Fruit fly (Drosophila melanogaster): Measurements from ENCODE around the gene U2af38.

The U2af38 gene

DNA sequence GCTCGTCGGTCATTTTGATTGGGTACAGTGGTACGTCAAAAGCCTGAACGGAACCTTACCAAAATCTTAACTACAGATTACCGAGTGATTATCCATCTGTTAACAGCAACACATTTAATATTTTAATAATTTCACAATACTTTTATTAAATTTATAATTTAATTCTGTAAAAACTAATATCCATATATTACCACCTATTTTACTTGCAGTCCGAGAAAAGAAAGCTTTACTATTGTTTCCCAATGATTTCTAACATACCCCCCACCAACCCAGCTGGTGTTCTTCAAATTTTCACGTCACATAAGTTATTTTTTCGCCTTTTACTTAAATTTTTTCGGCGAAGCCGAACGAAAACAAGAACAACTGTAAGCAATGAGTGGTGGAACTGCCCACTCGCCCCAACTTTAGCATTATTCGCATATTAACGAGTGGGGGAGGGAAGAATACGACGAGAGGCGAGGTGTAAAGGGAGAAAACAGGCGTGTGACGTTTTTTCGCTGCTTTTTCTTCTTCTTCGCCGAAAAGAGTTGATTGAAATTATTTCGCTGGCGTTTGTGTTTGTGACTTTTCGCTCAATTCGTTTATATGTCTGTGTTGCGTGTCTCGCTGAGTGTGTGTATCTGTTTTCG is 46.5 kb downstream of the U2af38 start (continued):
- peak; percentile 7 for TF ChIP-seq CG1602 (GFP tag; optimal IDR thresholded peaks at IDR 0.05)
- TF ChIP-seq CG11093 (GFP tag; IDR thresholded peaks at IDR 0.05): 0 out of 3 replicates have a peak, but pooled peaks have one; percentile 40
- TF ChIP-seq danr (GFP tag; IDR thresholded peaks at IDR 0.05): no peak
- no peak for TF ChIP-seq CG30431 (GFP tag; optimal IDR thresholded peaks at IDR 0.05)
- no peak for TF ChIP-seq ssp (GFP tag; IDR thresholded peaks at IDR 0.05)
- TF ChIP-seq CG18619 (GFP tag; optimal IDR thresholded peaks at IDR 0.05): peak; percentile 73
- no peak for TF ChIP-seq CG10321 (GFP tag; IDR thresholded peaks at IDR 0.05)
- TF ChIP-seq Eip74EF (GFP tag; optimal IDR thresholded peaks at IDR 0.05): peak in 1 of 2 experiments; percentile 10
- TF ChIP-seq NK7.1 (GFP tag; optimal IDR thresholded peaks at IDR 0.05): no peak
- no peak for TF ChIP-seq yki (optimal IDR thresholded peaks at IDR 0.05)
- no peak; the same call in 1 of the 2 replicates for TF ChIP-seq NFAT (GFP tag; IDR thresholded peaks at IDR 0.05)
- TF ChIP-seq CG1233 (GFP tag; optimal IDR thresholded peaks at IDR 0.05): peak; percentile 41
- TF ChIP-seq CG4707 (GFP tag; optimal IDR thresholded peaks at IDR 0.05): no peak
- TF ChIP-seq Trl (optimal IDR thresholded peaks at IDR 0.05): peak in 1 of 2 experiments; percentile 45
- TF ChIP-seq Trl (GFP tag; optimal IDR thresholded peaks at IDR 0.05): no peak
- TF ChIP-seq CG7928 (GFP tag; optimal IDR thresholded peaks at IDR 0.05): peak; percentile 53
- peak; percentile 40 to 58 for TF ChIP-seq Hr51 (GFP tag; optimal IDR thresholded peaks at IDR 0.05)
- TF ChIP-seq CG13296 (GFP tag; optimal IDR thresholded peaks at IDR 0.05): peak; percentile 58
- no peak for TF ChIP-seq Poxn (GFP tag; IDR thresholded peaks at IDR 0.05)
- TF ChIP-seq CG12155 (GFP tag; optimal IDR thresholded peaks at IDR 0.05): peak; percentile 99
- TF ChIP-seq NC2β (GFP tag; optimal IDR thresholded peaks at IDR 0.05): no peak
- TF ChIP-seq CG31224 (GFP tag; IDR thresholded peaks at IDR 0.05): 0 out of 2 replicates have a peak, but pooled peaks have one; percentile 10
- TF ChIP-seq wor (GFP tag; IDR thresholded peaks at IDR 0.05): no peak
- peak; percentile 57; the same call in 1 of the 3 replicates for TF ChIP-seq CG11695 (GFP tag; IDR thresholded peaks at IDR 0.05)
- TF ChIP-seq Camta (GFP tag; optimal IDR thresholded peaks at IDR 0.05): no peak
- TF ChIP-seq cad (GFP tag; optimal IDR thresholded peaks at IDR 0.05): no peak
- no peak for TF ChIP-seq nerfin-2 (GFP tag; IDR thresholded peaks at IDR 0.05; ENCODE audit: partially characterized antibody)

DNA sequence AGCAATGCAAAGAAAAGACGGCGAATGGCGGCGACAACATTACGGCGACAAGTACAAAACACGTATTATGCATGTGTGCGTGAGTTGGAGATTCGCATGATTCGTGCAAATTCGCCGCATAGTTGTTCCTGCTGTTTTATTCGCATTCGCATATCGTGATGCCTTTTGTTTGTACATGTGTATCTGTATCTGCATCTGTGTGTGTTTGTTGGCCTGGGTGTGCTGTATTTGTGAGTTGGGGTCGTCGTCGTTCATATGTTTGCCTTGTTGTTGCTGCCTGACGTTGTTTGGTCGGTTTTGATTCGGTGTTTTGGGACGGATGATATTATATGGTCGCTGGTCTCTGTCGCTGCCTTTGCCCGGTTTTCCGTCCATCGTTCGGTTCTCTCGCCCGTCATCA is 47.0 kb downstream of the U2af38 start:
- no peak for TF ChIP-seq CG34422 (GFP tag; IDR thresholded peaks at IDR 0.05)
- no peak for TF ChIP-seq eyg (GFP tag; optimal IDR thresholded peaks at IDR 0.05)
- no peak for TF ChIP-seq CG3065 (GFP tag; optimal IDR thresholded peaks at IDR 0.05)
- TF ChIP-seq jigr1 (GFP tag; IDR thresholded peaks at IDR 0.05): no peak
- TF ChIP-seq CG2129 (GFP tag; IDR thresholded peaks at IDR 0.05; ENCODE audit: partially characterized antibody): 0 out of 2 replicates have a peak, but pooled peaks have one; percentile 19
- no peak for TF ChIP-seq CG10654 (GFP tag; optimal IDR thresholded peaks at IDR 0.05)
- TF ChIP-seq wek (GFP tag; optimal IDR thresholded peaks at IDR 0.05): no peak
- peak; percentile 16; the same call in 1 of the 2 replicates for TF ChIP-seq hbn (GFP tag; IDR thresholded peaks at IDR 0.05; ENCODE audit: partially characterized antibody)
- TF ChIP-seq D (optimal IDR thresholded peaks at IDR 0.05): peak; percentile 28
- no peak for TF ChIP-seq D (GFP tag; optimal IDR thresholded peaks at IDR 0.05)
- peak; percentile 60 for TF ChIP-seq cg (GFP tag; optimal IDR thresholded peaks at IDR 0.05)
- no peak for TF ChIP-seq Hr78 (GFP tag; optimal IDR thresholded peaks at IDR 0.05)
- TF ChIP-seq CG8290 (GFP tag; optimal IDR thresholded peaks at IDR 0.05): no peak
- TF ChIP-seq CG8290 (tag; optimal IDR thresholded peaks at IDR 0.05): no peak
- peak; percentile 15 for TF ChIP-seq CG15479 (GFP tag; optimal IDR thresholded peaks at IDR 0.05)
- peak; percentile 61; the same call in 1 of the 2 replicates for TF ChIP-seq rib (GFP tag; IDR thresholded peaks at IDR 0.05)
- TF ChIP-seq CG7745 (tag; optimal IDR thresholded peaks at IDR 0.05): no peak
- TF ChIP-seq CG34224 (GFP tag; IDR thresholded peaks at IDR 0.05; ENCODE audit: partially characterized antibody): peak; percentile 7; the same call in 1 of the 3 replicates
- TF ChIP-seq Lim3 (GFP tag; IDR thresholded peaks at IDR 0.05): no peak
- no peak for TF ChIP-seq yki (optimal IDR thresholded peaks at IDR 0.05)
- no peak for TF ChIP-seq kni (GFP tag; optimal IDR thresholded peaks at IDR 0.05)
- peak; percentile 70; the same call in 2 of the 4 replicates for TF ChIP-seq chinmo (GFP tag; IDR thresholded peaks at IDR 0.05; ENCODE audit: partially characterized antibody)
